Worm (Caenorhabditis elegans): ENCODE results near the gene cfim-2.

DNA sequence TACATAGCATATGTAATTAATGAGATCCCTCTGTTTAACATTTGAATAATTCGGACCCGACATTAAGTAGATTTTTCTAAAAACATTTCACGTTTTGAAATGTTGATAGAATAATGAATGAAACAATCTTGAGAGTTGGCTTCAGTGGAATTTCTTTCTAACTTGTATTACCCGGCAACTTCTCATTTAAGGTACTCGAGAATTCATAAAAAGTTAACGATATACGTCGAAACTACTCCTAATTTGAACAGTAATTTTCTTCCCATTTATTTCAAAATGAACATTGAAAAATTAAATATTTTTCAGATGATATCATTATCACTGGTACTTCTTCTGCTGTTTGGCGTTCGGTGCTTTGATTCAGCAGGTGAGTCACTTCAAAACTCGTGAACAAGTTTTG is 19.4 kb upstream of the cfim-2 start, which contains the start of gene C27B7.7:
- TF ChIP-seq ets-4 (tag; optimal IDR thresholded peaks at IDR 0.05) = no peak
- TF ChIP-seq nhr-11 (tag; optimal IDR thresholded peaks at IDR 0.05) = no peak
- no peak for TF ChIP-seq pqm-1 (tag; optimal IDR thresholded peaks at IDR 0.05)
- TF ChIP-seq ahr-1 (tag; optimal IDR thresholded peaks at IDR 0.05) = no peak
- TF ChIP-seq ceh-45 (GFP tag; IDR thresholded peaks at IDR 0.05) = no peak
- no peak for TF ChIP-seq npax-4 (tag; optimal IDR thresholded peaks at IDR 0.05)
- TF ChIP-seq unc-86 (tag; optimal IDR thresholded peaks at IDR 0.05) = no peak
- no peak for TF ChIP-seq ama-1 (optimal IDR thresholded peaks at IDR 0.05)
- no peak for TF ChIP-seq ref-2 (tag; optimal IDR thresholded peaks at IDR 0.05)
- no peak for TF ChIP-seq ceh-31 (tag; optimal IDR thresholded peaks at IDR 0.05)
- TF ChIP-seq fax-1 (tag; optimal IDR thresholded peaks at IDR 0.05) = no peak
- TF ChIP-seq elt-4 (tag; optimal IDR thresholded peaks at IDR 0.05) = no peak
- no peak for TF ChIP-seq hlh-8 (tag; optimal IDR thresholded peaks at IDR 0.05)
